Fruit fly (Drosophila melanogaster) ovary, adult (tissue): ENCODE measurements around the gene CG11980.

Experiments used
- CG17801 ChIP-seq: fragments of 200-800 bp; optimal IDR thresholded peaks from 2 replicates; lab custom pipeline; 2019; ENCODE audit warnings: missing biosample characterization, mild to moderate bottlenecking, missing genetic modification characterization, moderate library complexity; ENCODE audit not compliant: partially characterized antibody

The CG11980 gene

dm6 chr3R:9030006-9030749 lies 26.4 kb downstream of the CG11980 start:
- no peak for TF ChIP-seq CG17801 (GFP tag; lab: Kevin White, UChicago)

dm6 chr3R:9030750-9031128 lies 26.9 kb downstream of the CG11980 start:
- no peak for TF ChIP-seq CG17801 (GFP tag; lab: Kevin White, UChicago)

- TF ChIP-seq CG17801 (GFP tag; lab: Kevin White, UChicago), result peak; percentile 86
These were observed 28.1 kb downstream of the CG11980 start for dm6 chr3R:9031797-9032418.

- TF ChIP-seq CG17801 (GFP tag; lab: Kevin White, UChicago), result peak; percentile 88
These were observed 30.0 kb downstream of the CG11980 start for dm6 chr3R:9033619-9034401.

- TF ChIP-seq CG17801 (GFP tag; lab: Kevin White, UChicago), result no peak
These were observed 31.4 kb downstream of the CG11980 start for dm6 chr3R:9035252-9035651.

- TF ChIP-seq CG17801 (GFP tag; lab: Kevin White, UChicago), result no peak
These were observed 34.1 kb downstream of the CG11980 start for dm6 chr3R:9037946-9038345.

- TF ChIP-seq CG17801 (GFP tag; lab: Kevin White, UChicago), result peak; percentile 30
These were observed 34.8 kb downstream of the CG11980 start, which contains the start of gene hyx for dm6 chr3R:9038652-9039051. Gene hyx (plus strand): TSS chr3R:9038760.

- TF ChIP-seq CG17801 (GFP tag; lab: Kevin White, UChicago), result no peak
These were observed 35.6 kb downstream of the CG11980 start, which contains the start of gene neur for dm6 chr3R:9039448-9039847. Gene neur (minus strand): TSS chr3R:9039471.

dm6 chr3R:9043610-9044009 lies 39.8 kb downstream of the CG11980 start:
- no peak for TF ChIP-seq CG17801 (GFP tag; lab: Kevin White, UChicago)

dm6 chr3R:9045733-9046132 lies 41.9 kb downstream of the CG11980 start:
- no peak for TF ChIP-seq CG17801 (GFP tag; lab: Kevin White, UChicago)

dm6 chr3R:9046954-9047353 lies 43.1 kb downstream of the CG11980 start:
- no peak for TF ChIP-seq CG17801 (GFP tag; lab: Kevin White, UChicago)

dm6 chr3R:9047561-9048465 lies 44.0 kb downstream of the CG11980 start, which contains the start of gene Rel:
Gene Rel (minus strand): TSS chr3R:9047977.
- TF ChIP-seq CG17801 (GFP tag; lab: Kevin White, UChicago), result peak; percentile 77

dm6 chr3R:9048466-9049072 lies 44.8 kb downstream of the CG11980 start, which contains the start of gene Mst85C:
Gene Mst85C (plus strand): TSS chr3R:9048645.
- TF ChIP-seq CG17801 (GFP tag; lab: Kevin White, UChicago), result no peak
